Worm (Caenorhabditis elegans) whole organism, L4/young adult: ENCODE data around the gene Y53F4B.27.
"Not testable (repeated sequence)": the region's sequence is repeated elsewhere in the genome, so short reads cannot be mapped to it uniquely, and the experiment has no call there.

Experiments
- W03F9.2 ChIP-seq: fragments of 150-350 bp; optimal IDR thresholded peaks from 2 replicates; lab custom pipeline; 2014; ENCODE audit warnings: missing biosample characterization, missing genetic modification characterization
- dao-5 ChIP-seq: sonication (generic microtip); optimal IDR thresholded peaks from 2 replicates; lab custom pipeline; 2016; ENCODE audit warnings: missing genotype, missing genetic modification characterization, moderate library complexity, missing compliant biosample characterization
- him-1 ChIP-seq: sonication (generic microtip); optimal IDR thresholded peaks from 2 replicates; lab custom pipeline; 2016; ENCODE audit warnings: missing genotype, missing genetic modification reagents, missing genetic modification characterization, missing compliant biosample characterization

Gene Y53F4B.27

ce11 chrII:15164453-15164852, 18.8 kb downstream of the Y53F4B.27 start, which contains the start of gene gst-26:
gst-26 (minus strand) TSS chrII:15164553.
- TF ChIP-seq dao-5 (tag; lab: Kevin White, UChicago) = no peak
- TF ChIP-seq W03F9.2 (tag; lab: Kevin White, UChicago) = no peak
- no peak for TF ChIP-seq him-1

ce11 chrII:15165681-15166235, 20.1 kb downstream of the Y53F4B.27 start, which contains the start of gene gst-27:
gst-27 (minus strand) TSS chrII:15165731.
- peak; percentile 77 for TF ChIP-seq W03F9.2 (tag; lab: Kevin White, UChicago)
- peak; percentile 77 for TF ChIP-seq dao-5 (tag; lab: Kevin White, UChicago)
- TF ChIP-seq him-1 = peak; percentile 44

ce11 chrII:15167340-15167739, 21.6 kb downstream of the Y53F4B.27 start, which contains the start of gene gst-28:
gst-28 (minus strand) TSS chrII:15167577.
- TF ChIP-seq dao-5 (tag; lab: Kevin White, UChicago) (no peak), W03F9.2 (tag; lab: Kevin White, UChicago) (no peak), him-1 (no peak)

ce11 chrII:15169811-15170282, 24.2 kb downstream of the Y53F4B.27 start, which contains the start of gene gst-29:
gst-29 (minus strand) TSS chrII:15169861.
- TF ChIP-seq dao-5 (tag; lab: Kevin White, UChicago) = no peak
- TF ChIP-seq W03F9.2 (tag; lab: Kevin White, UChicago) = no peak
- no peak for TF ChIP-seq him-1

ce11 chrII:15171816-15172215, 26.1 kb downstream of the Y53F4B.27 start, which contains the start of gene gst-39:
gst-39 (minus strand) TSS chrII:15171916.
- TF ChIP-seq dao-5 (tag; lab: Kevin White, UChicago); him-1; W03F9.2 (tag; lab: Kevin White, UChicago): not testable (repeated sequence)

ce11 chrII:15173174-15173573, 27.5 kb downstream of the Y53F4B.27 start:
- no peak for TF ChIP-seq dao-5 (tag; lab: Kevin White, UChicago)
- TF ChIP-seq him-1 = no peak
- TF ChIP-seq W03F9.2 (tag; lab: Kevin White, UChicago) = no peak

ce11 chrII:15174915-15175548, 29.3 kb downstream of the Y53F4B.27 start, which contains the start of gene gst-31:
gst-31 (minus strand) TSS chrII:15174965.
- TF ChIP-seq dao-5 (tag; lab: Kevin White, UChicago) (no peak), W03F9.2 (tag; lab: Kevin White, UChicago) (no peak), him-1 (no peak)

ce11 chrII:15175643-15176042, 29.9 kb downstream of the Y53F4B.27 start, which contains the start of gene Y53F4B.36:
Y53F4B.36 (plus strand) TSS chrII:15175943.
- TF ChIP-seq W03F9.2 (tag; lab: Kevin White, UChicago) (no peak), him-1 (no peak), dao-5 (tag; lab: Kevin White, UChicago) (no peak)

ce11 chrII:15178494-15178893, 32.8 kb downstream of the Y53F4B.27 start, which contains the start of gene gst-32:
gst-32 (minus strand) TSS chrII:15178594.
- no peak for TF ChIP-seq dao-5 (tag; lab: Kevin White, UChicago)

- TF ChIP-seq dao-5 (tag; lab: Kevin White, UChicago) = no peak
- TF ChIP-seq him-1 = no peak
- TF ChIP-seq W03F9.2 (tag; lab: Kevin White, UChicago) = no peak
Measured at ce11 chrII:15183139-15183538, 37.4 kb downstream of the Y53F4B.27 start, which contains the start of gene gst-34. gst-34 (minus strand) TSS chrII:15183239.

- TF ChIP-seq W03F9.2 (tag; lab: Kevin White, UChicago) (no peak), him-1 (no peak), dao-5 (tag; lab: Kevin White, UChicago) (no peak)
Measured at ce11 chrII:15185289-15185688, 39.6 kb downstream of the Y53F4B.27 start, which contains the start of gene gst-35. gst-35 (minus strand) TSS chrII:15185389.

ce11 chrII:15189956-15190355, 44.3 kb downstream of the Y53F4B.27 start:
- no peak for TF ChIP-seq W03F9.2 (tag; lab: Kevin White, UChicago)
- no peak for TF ChIP-seq him-1
- no peak for TF ChIP-seq dao-5 (tag; lab: Kevin White, UChicago)

- TF ChIP-seq him-1 (no peak), dao-5 (tag; lab: Kevin White, UChicago) (no peak)
Measured at ce11 chrII:15190971-15191370, 45.3 kb downstream of the Y53F4B.27 start.

ce11 chrII:15193961-15194360, 48.3 kb downstream of the Y53F4B.27 start:
- TF ChIP-seq dao-5 (tag; lab: Kevin White, UChicago) (no peak), W03F9.2 (tag; lab: Kevin White, UChicago) (no peak), him-1 (no peak)
